Worm (Caenorhabditis elegans): ENCODE results near the gene dmd-4.

- no peak for TF ChIP-seq snpc-4 (tag; optimal IDR thresholded peaks at IDR 0.05)
- no peak for TF ChIP-seq ama-1 (optimal IDR thresholded peaks at IDR 0.05)
- no peak for TF ChIP-seq fos-1 (tag; optimal IDR thresholded peaks at IDR 0.05)
- TF ChIP-seq fkh-10 (GFP tag; optimal IDR thresholded peaks at IDR 0.05) = no peak
- no peak for TF ChIP-seq tbx-2 (tag; optimal IDR thresholded peaks at IDR 0.05)
- no peak for TF ChIP-seq unc-39 (tag; optimal IDR thresholded peaks at IDR 0.05)
- no peak for TF ChIP-seq nfya-1 (tag; optimal IDR thresholded peaks at IDR 0.05; ENCODE audit: insufficient read depth)
- no peak for TF ChIP-seq skn-1 (tag; optimal IDR thresholded peaks at IDR 0.05)
- TF ChIP-seq ceh-16 (tag; optimal IDR thresholded peaks at IDR 0.05) = no peak
- no peak for TF ChIP-seq unc-62 (GFP tag; optimal IDR thresholded peaks at IDR 0.05)
- TF ChIP-seq nhr-76 (tag; optimal IDR thresholded peaks at IDR 0.05) = peak; percentile 18
- no peak for TF ChIP-seq nhr-12 (tag; optimal IDR thresholded peaks at IDR 0.05)
- TF ChIP-seq pha-4 (tag; optimal IDR thresholded peaks at IDR 0.05) = no peak
- TF ChIP-seq zag-1 (tag; optimal IDR thresholded peaks at IDR 0.05) = no peak
These were observed 45.7 kb upstream of the dmd-4 start for ce11 chrX:14907257-14907801.
